Worm (Caenorhabditis elegans): Measurements from ENCODE around the gene C04B4.1.

C04B4.1 gene

ce11 chrX:12248140-12248539 lies 32.4 kb upstream of the C04B4.1 start:
- no peak for TF ChIP-seq ham-2 (GFP tag; optimal IDR thresholded peaks at IDR 0.05)
- TF ChIP-seq unc-62 (GFP tag; optimal IDR thresholded peaks at IDR 0.05): peak; percentile 22
- TF ChIP-seq snpc-4 (tag; optimal IDR thresholded peaks at IDR 0.05): no peak
- peak; percentile 91 for TF ChIP-seq hlh-1 (tag; optimal IDR thresholded peaks at IDR 0.05)

- TF ChIP-seq pha-4 (tag; optimal IDR thresholded peaks at IDR 0.05): no peak
- peak; percentile 80 for TF ChIP-seq ces-1 (GFP tag; optimal IDR thresholded peaks at IDR 0.05)
- TF ChIP-seq unc-120 (tag; optimal IDR thresholded peaks at IDR 0.05; ENCODE audit: poor library complexity, severe bottlenecking): no peak
- no peak for TF ChIP-seq sptf-1 (tag; optimal IDR thresholded peaks at IDR 0.05)
These were observed 28.4 kb upstream of the C04B4.1 start for ce11 chrX:12252189-12252588.

- TF ChIP-seq sptf-1 (tag; optimal IDR thresholded peaks at IDR 0.05): no peak
- TF ChIP-seq mls-2 (tag; optimal IDR thresholded peaks at IDR 0.05): no peak
- no peak for TF ChIP-seq elt-3 (tag; optimal IDR thresholded peaks at IDR 0.05)
- no peak for TF ChIP-seq pha-4 (tag; optimal IDR thresholded peaks at IDR 0.05)
- no peak for TF ChIP-seq ceh-43 (GFP tag; optimal IDR thresholded peaks at IDR 0.05)
- no peak for TF ChIP-seq nhr-28 (tag; optimal IDR thresholded peaks at IDR 0.05)
- TF ChIP-seq mep-1 (tag; optimal IDR thresholded peaks at IDR 0.05): no peak
- no peak for TF ChIP-seq nhr-76 (tag; optimal IDR thresholded peaks at IDR 0.05)
- no peak for TF ChIP-seq nhr-2 (tag; optimal IDR thresholded peaks at IDR 0.05)
These were observed 24.0 kb upstream of the C04B4.1 start, which contains the start of gene E01G6.2 for ce11 chrX:12256594-12257048. Gene E01G6.2, plus strand, starts transcription at chrX:12256644.

- no peak for TF ChIP-seq snpc-4 (tag; optimal IDR thresholded peaks at IDR 0.05)
These were observed 20.1 kb upstream of the C04B4.1 start, which contains the start of gene E01G6.1 for ce11 chrX:12260381-12260931. Gene E01G6.1, plus strand, starts transcription at chrX:12260881.

ce11 chrX:12270841-12271240 lies 9.7 kb upstream of the C04B4.1 start, which contains the start of gene otpl-8:
Gene otpl-8, minus strand, starts transcription at chrX:12270941.
- TF ChIP-seq flh-1 (GFP tag; optimal IDR thresholded peaks at IDR 0.05) (no peak), elt-1 (tag; optimal IDR thresholded peaks at IDR 0.05; ENCODE audit: borderline replicate concordance, insufficient read depth) (no peak), lin-13 (tag; optimal IDR thresholded peaks at IDR 0.05) (no peak), unc-120 (tag; optimal IDR thresholded peaks at IDR 0.05; ENCODE audit: poor library complexity, severe bottlenecking) (no peak), nhr-12 (tag; optimal IDR thresholded peaks at IDR 0.05) (no peak), unc-62 (GFP tag; optimal IDR thresholded peaks at IDR 0.05) (no peak), ces-1 (GFP tag; optimal IDR thresholded peaks at IDR 0.05) (no peak)

- TF ChIP-seq zip-8 (tag; optimal IDR thresholded peaks at IDR 0.05) (no peak), M03D4.4 (tag; optimal IDR thresholded peaks at IDR 0.05) (no peak), hlh-1 (tag; optimal IDR thresholded peaks at IDR 0.05) (no peak), nhr-76 (tag; optimal IDR thresholded peaks at IDR 0.05) (no peak), pha-4 (tag; optimal IDR thresholded peaks at IDR 0.05) (no peak), sptf-1 (tag; optimal IDR thresholded peaks at IDR 0.05) (no peak), unc-120 (tag; optimal IDR thresholded peaks at IDR 0.05; ENCODE audit: poor library complexity, severe bottlenecking) (no peak), ham-2 (GFP tag; optimal IDR thresholded peaks at IDR 0.05) (no peak), tbx-8 (GFP tag; optimal IDR thresholded peaks at IDR 0.05) (no peak), flh-1 (GFP tag; optimal IDR thresholded peaks at IDR 0.05) (no peak), ztf-11 (tag; optimal IDR thresholded peaks at IDR 0.05) (no peak), unc-62 (GFP tag; optimal IDR thresholded peaks at IDR 0.05) (no peak), nhr-237 (tag; optimal IDR thresholded peaks at IDR 0.05) (no peak), nhr-12 (tag; optimal IDR thresholded peaks at IDR 0.05) (no peak), nhr-2 (tag; optimal IDR thresholded peaks at IDR 0.05) (no peak), snpc-4 (tag; optimal IDR thresholded peaks at IDR 0.05) (no peak), lsy-2 (tag; optimal IDR thresholded peaks at IDR 0.05) (no peak), mls-2 (tag; optimal IDR thresholded peaks at IDR 0.05) (no peak), drap-1 (GFP tag; optimal IDR thresholded peaks at IDR 0.05) (no peak), elt-3 (tag; optimal IDR thresholded peaks at IDR 0.05) (no peak)
These were observed 6.7 kb upstream of the C04B4.1 start, which contains the start of gene H19J13.2 for ce11 chrX:12273870-12274269. Gene H19J13.2, minus strand, starts transcription at chrX:12273970.

ce11 chrX:12275577-12275976 lies 5.0 kb upstream of the C04B4.1 start, which contains the start of gene C04B4.6:
Gene C04B4.6, minus strand, starts transcription at chrX:12275677.
- TF ChIP-seq sem-2 (GFP tag; optimal IDR thresholded peaks at IDR 0.05): no peak
- no peak for TF ChIP-seq unc-39 (tag; optimal IDR thresholded peaks at IDR 0.05)
- TF ChIP-seq sptf-1 (tag; optimal IDR thresholded peaks at IDR 0.05): no peak
- no peak for TF ChIP-seq ceh-43 (GFP tag; optimal IDR thresholded peaks at IDR 0.05)
- no peak for TF ChIP-seq nhr-12 (tag; optimal IDR thresholded peaks at IDR 0.05)
- no peak for TF ChIP-seq nhr-28 (tag; optimal IDR thresholded peaks at IDR 0.05)
- no peak for TF ChIP-seq lsy-2 (tag; optimal IDR thresholded peaks at IDR 0.05)
- no peak for TF ChIP-seq lin-13 (tag; optimal IDR thresholded peaks at IDR 0.05)
- no peak for TF ChIP-seq ces-1 (GFP tag; optimal IDR thresholded peaks at IDR 0.05)
- no peak for TF ChIP-seq ceh-83 (GFP tag; optimal IDR thresholded peaks at IDR 0.05)
- TF ChIP-seq ceh-39 (tag; optimal IDR thresholded peaks at IDR 0.05): no peak
- TF ChIP-seq elt-1 (tag; optimal IDR thresholded peaks at IDR 0.05; ENCODE audit: borderline replicate concordance, insufficient read depth): no peak
- no peak for TF ChIP-seq zip-8 (tag; optimal IDR thresholded peaks at IDR 0.05)
- TF ChIP-seq blmp-1 (tag; optimal IDR thresholded peaks at IDR 0.05): no peak
- TF ChIP-seq ztf-11 (tag; optimal IDR thresholded peaks at IDR 0.05): no peak
- TF ChIP-seq lin-32 (GFP tag; optimal IDR thresholded peaks at IDR 0.05): no peak
- TF ChIP-seq hlh-1 (tag; optimal IDR thresholded peaks at IDR 0.05): no peak

Data from whole organism, mixed stage, embryonic.